Fruit fly (Drosophila melanogaster) whole organism, adult: ENCODE data around the gene Nopp140.
A peak's percentile ranks its signal among the peaks of the same experiment; 100 is the strongest.

Experiments used
- CG11617 ChIP-seq: fragments of 200-800 bp; sonication (Bioruptor generic); optimal IDR thresholded peaks from 2 replicates; lab custom pipeline; 2017; ENCODE audit warnings: mild to moderate bottlenecking, missing biosample characterization, missing genetic modification reagents, missing genetic modification characterization
- CG12768 ChIP-seq: fragments of 200-800 bp; sonication (Bioruptor generic); optimal IDR thresholded peaks from 2 replicates; lab custom pipeline; 2017; ENCODE audit warnings: missing biosample characterization, missing genetic modification characterization, mild to moderate bottlenecking, moderate library complexity, missing genetic modification reagents
- CG14711 ChIP-seq: fragments of 200-800 bp; sonication (Bioruptor generic); optimal IDR thresholded peaks from 2 replicates; lab custom pipeline; 2018; ENCODE audit warnings: missing biosample characterization, mild to moderate bottlenecking, missing genetic modification characterization, moderate library complexity
- CG1620 ChIP-seq: fragments of 200-800 bp; sonication (Bioruptor generic); optimal IDR thresholded peaks from 2 replicates; lab custom pipeline; 2016; ENCODE audit warnings: missing biosample characterization, missing genetic modification characterization
- CG33017 ChIP-seq: fragments of 200-800 bp; sonication (Bioruptor generic); optimal IDR thresholded peaks from 2 replicates; lab custom pipeline; 2018; ENCODE audit warnings: missing biosample characterization, mild to moderate bottlenecking, missing genetic modification characterization, moderate library complexity
- CG5204 ChIP-seq: fragments of 200-800 bp; sonication (Bioruptor generic); optimal IDR thresholded peaks from 2 replicates; lab custom pipeline; 2016; ENCODE audit warnings: missing biosample characterization, missing genetic modification characterization
- CG7045 ChIP-seq: fragments of 200-800 bp; sonication (Bioruptor generic); optimal IDR thresholded peaks from 2 replicates; lab custom pipeline; 2017; ENCODE audit warnings: missing biosample characterization, mild to moderate bottlenecking, missing genetic modification characterization
- CG7101 ChIP-seq: fragments of 200-800 bp; sonication (Bioruptor generic); optimal IDR thresholded peaks from 2 replicates; lab custom pipeline; 2018; ENCODE audit warnings: missing biosample characterization, mild to moderate bottlenecking, missing genetic modification characterization, moderate library complexity
- Clk ChIP-seq: fragments of 200-800 bp; sonication (Bioruptor generic); optimal IDR thresholded peaks from 2 replicates; lab custom pipeline; 2017; ENCODE audit warnings: missing biosample characterization, missing genetic modification characterization
- Crg-1 ChIP-seq: fragments of 200-800 bp; sonication (Bioruptor generic); optimal IDR thresholded peaks from 2 replicates; lab custom pipeline; 2016; ENCODE audit warnings: missing biosample characterization, missing genetic modification characterization
- Hr96 ChIP-seq: fragments of 200-800 bp; sonication (Bioruptor generic); optimal IDR thresholded peaks from 2 replicates; lab custom pipeline; 2016; ENCODE audit warnings: missing biosample characterization, missing genetic modification characterization
- Mnt ChIP-seq: fragments of 200-800 bp; sonication (Bioruptor generic); optimal IDR thresholded peaks from 2 replicates; lab custom pipeline; 2016; ENCODE audit warnings: missing biosample characterization, mild to moderate bottlenecking, missing genetic modification characterization
- bab1 ChIP-seq: fragments of 200-800 bp; sonication (Bioruptor generic); optimal IDR thresholded peaks from 3 replicates; lab custom pipeline; 2019; ENCODE audit warnings: missing biosample characterization, mild to moderate bottlenecking, missing genetic modification characterization, moderate library complexity
- cic ChIP-seq: fragments of 200-800 bp; sonication (Bioruptor generic); optimal IDR thresholded peaks from 2 replicates; lab custom pipeline; 2017; ENCODE audit warnings: missing biosample characterization, mild to moderate bottlenecking, missing genetic modification characterization, moderate library complexity
- cnc ChIP-seq, 2 experiments: fragments of >200 bp; optimal IDR thresholded peaks; 2 replicates each; lab custom pipeline; 2017
- kay ChIP-seq: fragments of 200-800 bp; sonication (Bioruptor generic); peaks from one replicate; lab custom pipeline; 2016; ENCODE audit warnings: missing biosample characterization, missing genetic modification characterization, borderline replicate concordance
- ovo ChIP-seq: fragments of 200-800 bp; sonication (Bioruptor generic); optimal IDR thresholded peaks from 2 replicates; lab custom pipeline; 2016; ENCODE audit warnings: missing biosample characterization, missing genetic modification characterization
- pad ChIP-seq: fragments of 200-800 bp; sonication (Bioruptor generic); optimal IDR thresholded peaks from 3 replicates; lab custom pipeline; 2017; ENCODE audit warnings: missing biosample characterization, missing genetic modification characterization, mild to moderate bottlenecking, moderate library complexity, missing genetic modification reagents
- tj ChIP-seq: fragments of 200-800 bp; sonication (Bioruptor generic); optimal IDR thresholded peaks from 3 replicates; lab custom pipeline; 2017; ENCODE audit warnings: missing biosample characterization, mild to moderate bottlenecking, missing genetic modification characterization, moderate library complexity
- toe ChIP-seq: fragments of 200-800 bp; sonication (Bioruptor generic); optimal IDR thresholded peaks from 2 replicates; lab custom pipeline; 2016; ENCODE audit warnings: missing biosample characterization, missing genetic modification characterization

Gene Nopp140

dm6 chr3L:21827130-21827529 is 5.4 kb upstream of the Nopp140 start:
- no peak for TF ChIP-seq toe (GFP tag; lab: Kevin White, UChicago)
- no peak for TF ChIP-seq Clk (GFP tag; lab: Kevin White, UChicago)
- no peak for TF ChIP-seq CG7045 (GFP tag; lab: Kevin White, UChicago)
- TF ChIP-seq CG7101 (tag; lab: Kevin White, UChicago) = no peak
- no peak for TF ChIP-seq bab1 (GFP tag; lab: Kevin White, UChicago)
- no peak for TF ChIP-seq Hr96
- no peak for TF ChIP-seq pad (GFP tag; lab: Kevin White, UChicago)
- no peak for TF ChIP-seq Mnt (GFP tag; lab: Kevin White, UChicago)
- TF ChIP-seq CG1620 = no peak
- no peak for TF ChIP-seq CG5204 (GFP tag; lab: Kevin White, UChicago)
- no peak for TF ChIP-seq CG33017 (tag; lab: Kevin White, UChicago)
- no peak for TF ChIP-seq CG11617 (GFP tag; lab: Kevin White, UChicago)
- no peak for TF ChIP-seq kay (GFP tag; lab: Kevin White, UChicago)
- TF ChIP-seq Crg-1 (GFP tag; lab: Kevin White, UChicago) = no peak
- no peak for TF ChIP-seq CG14711 (tag; lab: Kevin White, UChicago)

- TF ChIP-seq CG33017 (tag; lab: Kevin White, UChicago) = peak; percentile 10
- peak; percentile 13 for TF ChIP-seq CG7045 (GFP tag; lab: Kevin White, UChicago)
- no peak for TF ChIP-seq pad (GFP tag; lab: Kevin White, UChicago)
- peak; percentile 55 for TF ChIP-seq CG5204 (GFP tag; lab: Kevin White, UChicago)
- no peak for TF ChIP-seq CG12768 (GFP tag; lab: Kevin White, UChicago)
- TF ChIP-seq CG14711 (tag; lab: Kevin White, UChicago) = peak; percentile 24
- peak; percentile 27 for TF ChIP-seq CG1620
- TF ChIP-seq kay (GFP tag; lab: Kevin White, UChicago) = no peak
- peak; percentile 3 for TF ChIP-seq CG11617 (GFP tag; lab: Kevin White, UChicago)
- peak; percentile 34 for TF ChIP-seq Mnt (GFP tag; lab: Kevin White, UChicago)
- no peak for TF ChIP-seq Clk (GFP tag; lab: Kevin White, UChicago)
- TF ChIP-seq cic (GFP tag; lab: Kevin White, UChicago) = no peak
- TF ChIP-seq Crg-1 (GFP tag; lab: Kevin White, UChicago) = no peak
- TF ChIP-seq tj (GFP tag; lab: Kevin White, UChicago) = no peak
- TF ChIP-seq bab1 (GFP tag; lab: Kevin White, UChicago) = no peak
- no peak for TF ChIP-seq ovo (GFP tag; lab: Kevin White, UChicago)
- TF ChIP-seq toe (GFP tag; lab: Kevin White, UChicago) = no peak
- peak; percentile 46 for TF ChIP-seq CG7101 (tag; lab: Kevin White, UChicago)
- TF ChIP-seq cnc (optimal IDR thresholded peaks at IDR 0.05; lab: Kevin White, UChicago) = no peak
- TF ChIP-seq Hr96 = peak; percentile 37
Observed at dm6 chr3L:21828177-21828589, 4.4 kb upstream of the Nopp140 start, which contains the start of gene CG32448. CG32448 (minus strand) TSS chr3L:21828480.

dm6 chr3L:21830125-21830524 is 2.4 kb upstream of the Nopp140 start:
- TF ChIP-seq CG5204 (GFP tag; lab: Kevin White, UChicago) = no peak

- no peak for TF ChIP-seq CG11617 (GFP tag; lab: Kevin White, UChicago)
- no peak for TF ChIP-seq pad (GFP tag; lab: Kevin White, UChicago)
- TF ChIP-seq bab1 (GFP tag; lab: Kevin White, UChicago) = no peak
- no peak for TF ChIP-seq CG12768 (GFP tag; lab: Kevin White, UChicago)
- no peak for TF ChIP-seq Mnt (GFP tag; lab: Kevin White, UChicago)
- TF ChIP-seq toe (GFP tag; lab: Kevin White, UChicago) = no peak
- no peak for TF ChIP-seq cnc (optimal IDR thresholded peaks at IDR 0.05; lab: Kevin White, UChicago)
- TF ChIP-seq ovo (GFP tag; lab: Kevin White, UChicago) = no peak
Observed at dm6 chr3L:21835569-21835968, 3.0 kb downstream of the Nopp140 start.

- peak; percentile 66 for TF ChIP-seq Crg-1 (GFP tag; lab: Kevin White, UChicago)
- TF ChIP-seq CG1620 = peak; percentile 56
- peak; percentile 91 for TF ChIP-seq bab1 (GFP tag; lab: Kevin White, UChicago)
- TF ChIP-seq CG7045 (GFP tag; lab: Kevin White, UChicago) = peak; percentile 89
- peak; percentile 82 for TF ChIP-seq toe (GFP tag; lab: Kevin White, UChicago)
- TF ChIP-seq CG12768 (GFP tag; lab: Kevin White, UChicago) = peak; percentile 79
- TF ChIP-seq tj (GFP tag; lab: Kevin White, UChicago) = peak; percentile 96
- TF ChIP-seq Hr96 = peak; percentile 82
- peak; percentile 48 for TF ChIP-seq Mnt (GFP tag; lab: Kevin White, UChicago)
- no peak for TF ChIP-seq pad (GFP tag; lab: Kevin White, UChicago)
- TF ChIP-seq CG33017 (tag; lab: Kevin White, UChicago) = peak; percentile 78
- peak; percentile 52 for TF ChIP-seq CG14711 (tag; lab: Kevin White, UChicago)
- peak; percentile 3 for TF ChIP-seq ovo (GFP tag; lab: Kevin White, UChicago)
- TF ChIP-seq kay (GFP tag; lab: Kevin White, UChicago) = peak; percentile 90
- peak; percentile 88 for TF ChIP-seq CG5204 (GFP tag; lab: Kevin White, UChicago)
- peak; percentile 81 for TF ChIP-seq Clk (GFP tag; lab: Kevin White, UChicago)
- peak; percentile 87 for TF ChIP-seq CG11617 (GFP tag; lab: Kevin White, UChicago)
- TF ChIP-seq cnc (optimal IDR thresholded peaks at IDR 0.05; lab: Kevin White, UChicago) = no peak
- TF ChIP-seq CG7101 (tag; lab: Kevin White, UChicago) = peak; percentile 80
- peak; percentile 10 for TF ChIP-seq cic (GFP tag; lab: Kevin White, UChicago)
Observed at dm6 chr3L:21839720-21840641, 7.4 kb downstream of the Nopp140 start.
